Worm (Caenorhabditis elegans): ENCODE results near the gene ptr-9.

Gene ptr-9

ce11 chrIII:9112479-9112878 lies 49.0 kb downstream of the ptr-9 start (continued):
- TF ChIP-seq K02D7.2 (tag; optimal IDR thresholded peaks at IDR 0.05) (no peak), lin-11 (tag; optimal IDR thresholded peaks at IDR 0.05) (no peak), unc-55 (GFP tag; optimal IDR thresholded peaks at IDR 0.05) (no peak), ceh-22 (tag; optimal IDR thresholded peaks at IDR 0.05) (no peak), Y22D7AL.16 (tag; optimal IDR thresholded peaks at IDR 0.05) (no peak), unc-86 (tag; optimal IDR thresholded peaks at IDR 0.05) (no peak), syd-9 (tag; optimal IDR thresholded peaks at IDR 0.05) (no peak), rnt-1 (tag; optimal IDR thresholded peaks at IDR 0.05) (no peak), ttx-3 (tag; optimal IDR thresholded peaks at IDR 0.05) (no peak), eyg-1 (tag; optimal IDR thresholded peaks at IDR 0.05) (no peak), F13H6.1 (tag; optimal IDR thresholded peaks at IDR 0.05) (no peak), hlh-6 (tag; optimal IDR thresholded peaks at IDR 0.05) (peak; percentile 57), ceh-18 (tag; optimal IDR thresholded peaks at IDR 0.05) (no peak), che-1 (tag; optimal IDR thresholded peaks at IDR 0.05) (no peak), unc-42 (tag; optimal IDR thresholded peaks at IDR 0.05) (peak; percentile 23), ceh-34 (tag; optimal IDR thresholded peaks at IDR 0.05) (peak; percentile 49), pqm-1 (tag; optimal IDR thresholded peaks at IDR 0.05) (no peak), mec-3 (tag; optimal IDR thresholded peaks at IDR 0.05; ENCODE audit: borderline replicate concordance) (no peak), ref-2 (tag; optimal IDR thresholded peaks at IDR 0.05) (peak; percentile 63), elt-4 (tag; optimal IDR thresholded peaks at IDR 0.05) (no peak), ahr-1 (tag; optimal IDR thresholded peaks at IDR 0.05) (no peak), sox-4 (tag; optimal IDR thresholded peaks at IDR 0.05) (no peak), pha-2 (tag; optimal IDR thresholded peaks at IDR 0.05) (no peak), sox-2 (GFP tag; IDR thresholded peaks at IDR 0.05) (0 out of 2 replicates have a peak, but pooled peaks have one; percentile 1), lim-6 (tag; optimal IDR thresholded peaks at IDR 0.05) (no peak)

- TF ChIP-seq unc-55 (GFP tag; optimal IDR thresholded peaks at IDR 0.05) (no peak), ceh-30 (tag; optimal IDR thresholded peaks at IDR 0.05) (no peak), ceh-48 (tag; optimal IDR thresholded peaks at IDR 0.05) (no peak), gmeb-2 (tag; optimal IDR thresholded peaks at IDR 0.05) (no peak), hlh-15 (tag; optimal IDR thresholded peaks at IDR 0.05) (no peak), ceh-22 (tag; optimal IDR thresholded peaks at IDR 0.05) (no peak), ttx-3 (tag; optimal IDR thresholded peaks at IDR 0.05) (no peak), nhr-232 (tag; optimal IDR thresholded peaks at IDR 0.05) (no peak), eyg-1 (tag; optimal IDR thresholded peaks at IDR 0.05) (no peak), syd-9 (tag; optimal IDR thresholded peaks at IDR 0.05) (no peak), ceh-6 (GFP tag; optimal IDR thresholded peaks at IDR 0.05) (no peak), elt-2 (tag; optimal IDR thresholded peaks at IDR 0.05) (no peak), fkh-10 (GFP tag; optimal IDR thresholded peaks at IDR 0.05) (no peak), ceh-2 (tag; optimal IDR thresholded peaks at IDR 0.05) (no peak), ceh-45 (GFP tag; IDR thresholded peaks at IDR 0.05) (no peak), hlh-30 (tag; optimal IDR thresholded peaks at IDR 0.05; ENCODE audit: insufficient read depth) (no peak), pros-1 (tag; optimal IDR thresholded peaks at IDR 0.05) (no peak)
These were observed 51.2 kb downstream of the ptr-9 start for ce11 chrIII:9110270-9110669.

- TF ChIP-seq dmd-4 (tag; optimal IDR thresholded peaks at IDR 0.05; ENCODE audit: borderline replicate concordance) (no peak), elt-2 (tag; optimal IDR thresholded peaks at IDR 0.05) (peak; percentile 6)
These were observed 51.7 kb downstream of the ptr-9 start for ce11 chrIII:9109726-9110125.

- TF ChIP-seq nhr-11 (tag; optimal IDR thresholded peaks at IDR 0.05) (no peak), ets-4 (tag; optimal IDR thresholded peaks at IDR 0.05) (no peak), C38D4.7 (GFP tag; optimal IDR thresholded peaks at IDR 0.05) (no peak), ceh-24 (tag; optimal IDR thresholded peaks at IDR 0.05) (no peak), hlh-30 (tag; optimal IDR thresholded peaks at IDR 0.05; ENCODE audit: insufficient read depth) (no peak), hlh-15 (tag; optimal IDR thresholded peaks at IDR 0.05) (no peak), mec-3 (tag; optimal IDR thresholded peaks at IDR 0.05; ENCODE audit: borderline replicate concordance) (no peak), unc-3 (GFP tag; conservative IDR thresholded peaks at IDR 0.05) (no peak), unc-3 (tag; optimal IDR thresholded peaks at IDR 0.05) (no peak), K02D7.2 (tag; optimal IDR thresholded peaks at IDR 0.05) (no peak), hlh-8 (tag; optimal IDR thresholded peaks at IDR 0.05) (no peak), ceh-2 (tag; optimal IDR thresholded peaks at IDR 0.05) (no peak), npax-4 (tag; optimal IDR thresholded peaks at IDR 0.05) (no peak), dve-1 (tag; optimal IDR thresholded peaks at IDR 0.05) (no peak), pag-3 (tag; optimal IDR thresholded peaks at IDR 0.05; ENCODE audit: borderline replicate concordance) (no peak), Y22D7AL.16 (tag; optimal IDR thresholded peaks at IDR 0.05) (no peak), ceh-14 (tag; optimal IDR thresholded peaks at IDR 0.05) (no peak), ref-2 (tag; optimal IDR thresholded peaks at IDR 0.05) (no peak), ttx-3 (tag; optimal IDR thresholded peaks at IDR 0.05) (no peak), lim-6 (tag; optimal IDR thresholded peaks at IDR 0.05) (no peak), ceh-30 (tag; optimal IDR thresholded peaks at IDR 0.05) (no peak)
These were observed 52.3 kb downstream of the ptr-9 start, which contains the start of gene cya-1 for ce11 chrIII:9109172-9109571. Gene cya-1, minus strand, starts transcription at chrIII:9109272.
